Worm (Caenorhabditis elegans) whole organism, L3 larva: ENCODE data around the gene dli-1.

Source experiments
- aly-2 ChIP-seq: fragments of 150-350 bp; optimal IDR thresholded peaks from 2 replicates; lab custom pipeline; 2014; ENCODE audit warnings: missing biosample characterization, missing genetic modification characterization
- ama-1 ChIP-seq: fragments of 150-350 bp; optimal IDR thresholded peaks from 2 replicates; lab custom pipeline; 2018
- mml-1 ChIP-seq: fragments of 150-350 bp; sonication (generic microtip); optimal IDR thresholded peaks from 3 replicates; lab custom pipeline; 2014; ENCODE audit warnings: missing biosample characterization, missing genetic modification characterization
- nhr-237 ChIP-seq: fragments of 150-350 bp; optimal IDR thresholded peaks from 2 replicates; lab custom pipeline; 2014; ENCODE audit warnings: missing biosample characterization, missing genetic modification characterization
- pha-4 ChIP-seq: fragments of 150-350 bp; optimal IDR thresholded peaks from 2 replicates; lab custom pipeline; 2014; ENCODE audit warnings: missing biosample characterization, missing genetic modification reagents, missing genetic modification characterization
- zag-1 ChIP-seq: fragments of 150-350 bp; optimal IDR thresholded peaks from 2 replicates; lab custom pipeline; 2014; ENCODE audit warnings: missing biosample characterization, missing genetic modification characterization

ce11 chrIV:13079119-13079518, 19.5 kb downstream of the dli-1 start, which contains the start of gene C39E9.8:
- TF ChIP-seq mml-1 (no peak), pha-4 (tag; lab: Kevin White, UChicago) (no peak), nhr-237 (tag; lab: Kevin White, UChicago) (no peak), aly-2 (tag; lab: Kevin White, UChicago) (no peak), zag-1 (no peak), ama-1 (lab: Kevin White, UChicago) (no peak)
